Fruit fly (Drosophila melanogaster) whole organism, embryonic: ENCODE measurements around the gene na.

Experiments
- CG10147 ChIP-seq: fragments of 200-800 bp; sonication (Bioruptor generic); optimal IDR thresholded peaks from 2 replicates; lab custom pipeline; 2019; ENCODE audit warnings: missing biosample characterization, mild to moderate bottlenecking, missing genetic modification characterization, moderate library complexity
- CG10654 ChIP-seq: fragments of 200-800 bp; sonication (Bioruptor generic); optimal IDR thresholded peaks from 2 replicates; lab custom pipeline; 2016; ENCODE audit warnings: missing biosample characterization, missing genetic modification characterization
- CG11085 ChIP-seq: fragments of 200-800 bp; sonication (Bioruptor generic); IDR thresholded peaks from 2 replicates; pipeline ENCODE4 v1.3.6; 2022; ENCODE audit warnings: missing biosample characterization, missing genetic modification characterization
- CG1233 ChIP-seq: fragments of 200-800 bp; sonication (Bioruptor generic); optimal IDR thresholded peaks from 4 replicates; lab custom pipeline; 2018; ENCODE audit warnings: missing biosample characterization, mild to moderate bottlenecking, missing genetic modification characterization
- CG12659 ChIP-seq: fragments of 200-800 bp; sonication (Bioruptor generic); optimal IDR thresholded peaks from 3 replicates; lab custom pipeline; 2017; ENCODE audit warnings: mild to moderate bottlenecking, missing biosample characterization, missing genetic modification reagents, missing genetic modification characterization
- CG12942 ChIP-seq: fragments of 200-800 bp; sonication (Bioruptor generic); optimal IDR thresholded peaks from 3 replicates; lab custom pipeline; 2016; ENCODE audit warnings: missing biosample characterization, missing genetic modification characterization
- CG13287 ChIP-seq: fragments of 200-800 bp; sonication (Bioruptor generic); IDR thresholded peaks from 2 replicates; pipeline ENCODE4 v1.3.6; 2022; ENCODE audit warnings: missing biosample characterization, missing genetic modification characterization; ENCODE audit not compliant: partially characterized antibody
- CG13296 ChIP-seq: fragments of 200-800 bp; sonication (Bioruptor generic); optimal IDR thresholded peaks from 3 replicates; lab custom pipeline; 2018; ENCODE audit warnings: missing biosample characterization, mild to moderate bottlenecking, missing genetic modification characterization
- CG13424 ChIP-seq: fragments of 200-800 bp; sonication (Bioruptor generic); optimal IDR thresholded peaks from 2 replicates; lab custom pipeline; 2019; ENCODE audit warnings: missing biosample characterization, mild to moderate bottlenecking, missing genetic modification characterization, moderate library complexity
- CG13624 ChIP-seq: fragments of 200-800 bp; sonication (Bioruptor generic); optimal IDR thresholded peaks from 2 replicates; lab custom pipeline; 2016; ENCODE audit warnings: missing biosample characterization, missing genetic modification characterization
- CG13894 ChIP-seq: fragments of 200-800 bp; sonication (Bioruptor generic); optimal IDR thresholded peaks from 3 replicates; lab custom pipeline; 2018; ENCODE audit warnings: missing biosample characterization, mild to moderate bottlenecking, missing genetic modification characterization, moderate library complexity
- CG15011 ChIP-seq: fragments of 200-800 bp; sonication (Bioruptor generic); optimal IDR thresholded peaks from 3 replicates; lab custom pipeline; 2018; ENCODE audit warnings: missing biosample characterization, mild to moderate bottlenecking, missing genetic modification characterization
- CG1602 ChIP-seq: fragments of 200-800 bp; sonication (Bioruptor generic); optimal IDR thresholded peaks from 3 replicates; lab custom pipeline; 2016; ENCODE audit warnings: missing biosample characterization, missing genetic modification characterization
- CG17361 ChIP-seq: fragments of 200-800 bp; sonication (Bioruptor generic); IDR thresholded peaks from 3 replicates; pipeline ENCODE4 v1.3.6; 2022; ENCODE audit warnings: missing biosample characterization, missing genetic modification characterization
- CG17829 ChIP-seq: fragments of 200-800 bp; optimal IDR thresholded peaks from 2 replicates; lab custom pipeline; 2019; ENCODE audit warnings: missing biosample characterization, mild to moderate bottlenecking, missing genetic modification characterization, moderate library complexity
- CG18476 ChIP-seq: fragments of 200-800 bp; sonication (Bioruptor generic); optimal IDR thresholded peaks from 2 replicates; lab custom pipeline; 2016; ENCODE audit warnings: missing biosample characterization, mild to moderate bottlenecking, missing genetic modification characterization
- CG32772 ChIP-seq: fragments of 200-800 bp; sonication (Bioruptor generic); IDR thresholded peaks from 2 replicates; pipeline ENCODE4 v1.3.6; 2022; ENCODE audit warnings: missing biosample characterization, missing genetic modification characterization
- CG3407 ChIP-seq: fragments of 200-800 bp; sonication (Bioruptor generic); optimal IDR thresholded peaks from 2 replicates; lab custom pipeline; 2018; ENCODE audit warnings: missing biosample characterization, mild to moderate bottlenecking, missing genetic modification characterization
- CG6813 ChIP-seq: fragments of 200-800 bp; sonication (Bioruptor generic); optimal IDR thresholded peaks from 2 replicates; lab custom pipeline; 2017; ENCODE audit warnings: missing biosample characterization, missing genetic modification characterization, mild to moderate bottlenecking, moderate library complexity, missing genetic modification reagents
- CG7745 ChIP-seq: fragments of 200-800 bp; sonication (Bioruptor generic); optimal IDR thresholded peaks from 2 replicates; lab custom pipeline; 2018; ENCODE audit warnings: missing biosample characterization, mild to moderate bottlenecking, missing genetic modification characterization, moderate library complexity
- CG8290 ChIP-seq, 3 experiments: fragments of 200-800 bp; sonication (Bioruptor generic); optimal IDR thresholded peaks; 2 replicates each; lab custom pipeline; 2016 to 2019; ENCODE audit warnings: missing biosample characterization in 3 of 3, missing genetic modification characterization in 3 of 3, mild to moderate bottlenecking in 2 of 3, moderate library complexity in 1 of 3
- CG8359 ChIP-seq: fragments of 200-800 bp; sonication (Bioruptor generic); optimal IDR thresholded peaks from 2 replicates; lab custom pipeline; 2017; ENCODE audit warnings: missing biosample characterization, mild to moderate bottlenecking, missing genetic modification characterization, borderline replicate concordance
- CG8388 ChIP-seq: fragments of 200-800 bp; sonication (Bioruptor generic); optimal IDR thresholded peaks from 2 replicates; lab custom pipeline; 2019; ENCODE audit warnings: missing biosample characterization, mild to moderate bottlenecking, missing genetic modification characterization, moderate library complexity
- CG9727 ChIP-seq: fragments of 200-800 bp; sonication (Bioruptor generic); optimal IDR thresholded peaks from 3 replicates; lab custom pipeline; 2017; ENCODE audit warnings: missing biosample characterization, mild to moderate bottlenecking, missing genetic modification characterization
- CG9932 ChIP-seq: fragments of 200-800 bp; sonication (Bioruptor generic); IDR thresholded peaks from 2 replicates; pipeline ENCODE4 v1.3.6; 2022; ENCODE audit warnings: missing biosample characterization, missing genetic modification characterization
- CTCF ChIP-seq: fragments of 200-800 bp; sonication (Bioruptor generic); optimal IDR thresholded peaks from 2 replicates; lab custom pipeline; 2017; ENCODE audit warnings: missing biosample characterization, mild to moderate bottlenecking, missing genetic modification characterization, moderate library complexity
- CoRest ChIP-seq: fragments of 200-800 bp; sonication (Bioruptor generic); optimal IDR thresholded peaks from 3 replicates; lab custom pipeline; 2018; ENCODE audit warnings: missing biosample characterization, mild to moderate bottlenecking, missing genetic modification characterization, moderate library complexity
- Dfd ChIP-seq, 2 experiments: fragments of >200 bp; optimal IDR thresholded peaks; 2 replicates each; lab custom pipeline; 2017; ENCODE audit warnings: missing biosample characterization in 2 of 2, missing genetic modification characterization in 2 of 2
- H2.0 ChIP-seq: fragments of 200-800 bp; sonication (Bioruptor generic); IDR thresholded peaks from 2 replicates; pipeline ENCODE4 v1.3.6; 2022; ENCODE audit warnings: missing biosample characterization, missing genetic modification characterization
- HLH54F ChIP-seq: fragments of 200-800 bp; sonication (Bioruptor generic); optimal IDR thresholded peaks from 3 replicates; lab custom pipeline; 2016; ENCODE audit warnings: missing biosample characterization, missing genetic modification characterization
- HLHmδ ChIP-seq: fragments of 200-800 bp; sonication (Bioruptor generic); optimal IDR thresholded peaks from 2 replicates; lab custom pipeline; 2018; ENCODE audit warnings: missing biosample characterization, mild to moderate bottlenecking, missing genetic modification characterization, moderate library complexity
- Med ChIP-seq: fragments of 200-800 bp; sonication (Bioruptor generic); peaks from one replicate; lab custom pipeline; 2016; ENCODE audit warnings: missing biosample characterization, missing genetic modification characterization, mild to moderate bottlenecking, inconsistent platforms, moderate library complexity
- Sox100B ChIP-seq: fragments of 200-800 bp; sonication (Bioruptor generic); optimal IDR thresholded peaks from 3 replicates; lab custom pipeline; 2018; ENCODE audit warnings: missing biosample characterization, mild to moderate bottlenecking, missing genetic modification characterization
- Sry-δ ChIP-seq: fragments of 200-800 bp; sonication (Bioruptor generic); optimal IDR thresholded peaks from 2 replicates; lab custom pipeline; 2016; ENCODE audit warnings: missing biosample characterization, missing genetic modification characterization
- Xbp1 ChIP-seq: fragments of 200-800 bp; sonication (Bioruptor generic); optimal IDR thresholded peaks from 3 replicates; lab custom pipeline; 2016; ENCODE audit warnings: missing biosample characterization, mild to moderate bottlenecking, missing genetic modification characterization
- Xrp1 ChIP-seq: fragments of 200-800 bp; sonication (Bioruptor generic); IDR thresholded peaks from 2 replicates; pipeline ENCODE4 v1.3.6; 2022; ENCODE audit warnings: missing biosample characterization, missing genetic modification characterization
- ci ChIP-seq: fragments of 200-800 bp; sonication (Bioruptor generic); IDR thresholded peaks from 3 replicates; pipeline ENCODE4 v1.3.6; 2022; ENCODE audit warnings: missing biosample characterization, missing genetic modification characterization
- dan ChIP-seq: fragments of 200-800 bp; sonication (Bioruptor generic); IDR thresholded peaks from 2 replicates; pipeline ENCODE4 v1.3.6; 2022; ENCODE audit warnings: missing biosample characterization, missing genetic modification characterization
- danr ChIP-seq: fragments of 200-800 bp; sonication (Bioruptor generic); IDR thresholded peaks from 2 replicates; pipeline ENCODE4 v1.3.6; 2022; ENCODE audit warnings: missing biosample characterization, missing genetic modification characterization
- dimm ChIP-seq: fragments of 200-800 bp; sonication (Bioruptor generic); IDR thresholded peaks from 2 replicates; pipeline ENCODE4 v1.3.6; 2022; ENCODE audit warnings: missing biosample characterization, missing genetic modification characterization
- ewg ChIP-seq: fragments of 200-800 bp; sonication (Bioruptor generic); optimal IDR thresholded peaks from 3 replicates; lab custom pipeline; 2017; ENCODE audit warnings: mild to moderate bottlenecking, missing biosample characterization, missing genetic modification reagents, missing genetic modification characterization
- gsb-n ChIP-seq: fragments of 200-800 bp; sonication (Bioruptor generic); optimal IDR thresholded peaks from 3 replicates; lab custom pipeline; 2018; ENCODE audit warnings: missing biosample characterization, mild to moderate bottlenecking, missing genetic modification characterization
- her ChIP-seq: fragments of 200-800 bp; sonication (Bioruptor generic); optimal IDR thresholded peaks from 2 replicates; lab custom pipeline; 2016; ENCODE audit warnings: missing biosample characterization, missing genetic modification characterization
- klu ChIP-seq: fragments of 200-800 bp; sonication (Bioruptor generic); IDR thresholded peaks from 2 replicates; pipeline ENCODE4 v1.3.6; 2022; ENCODE audit warnings: missing biosample characterization, missing genetic modification characterization
- lab ChIP-seq: fragments of 200-800 bp; sonication (Bioruptor generic); optimal IDR thresholded peaks from 3 replicates; lab custom pipeline; 2017; ENCODE audit warnings: missing biosample characterization, missing genetic modification characterization, mild to moderate bottlenecking, moderate library complexity, missing genetic modification reagents
- lola ChIP-seq, 3 experiments: fragments of >200 bp in 2 of 3; fragments of 200-800 bp in 1 of 3; sonication (Bioruptor generic) in 1 of 3; optimal IDR thresholded peaks; 2 replicates each; lab custom pipeline; 2017 to 2019; ENCODE audit warnings: missing biosample characterization in 3 of 3, missing genetic modification characterization in 3 of 3, mild to moderate bottlenecking in 1 of 3, moderate library complexity in 1 of 3
- psq ChIP-seq: fragments of 200-800 bp; sonication (Bioruptor generic); optimal IDR thresholded peaks from 2 replicates; lab custom pipeline; 2017; ENCODE audit warnings: missing biosample characterization, missing genetic modification characterization
- so ChIP-seq: fragments of 200-800 bp; sonication (Bioruptor generic); IDR thresholded peaks from 3 replicates; pipeline ENCODE4 v1.3.6; 2022; ENCODE audit warnings: missing biosample characterization, missing genetic modification characterization
- zf30C ChIP-seq: fragments of 200-800 bp; sonication (Bioruptor generic); optimal IDR thresholded peaks from 3 replicates; lab custom pipeline; 2018; ENCODE audit warnings: missing biosample characterization, mild to moderate bottlenecking, missing genetic modification characterization

The na gene

DNA sequence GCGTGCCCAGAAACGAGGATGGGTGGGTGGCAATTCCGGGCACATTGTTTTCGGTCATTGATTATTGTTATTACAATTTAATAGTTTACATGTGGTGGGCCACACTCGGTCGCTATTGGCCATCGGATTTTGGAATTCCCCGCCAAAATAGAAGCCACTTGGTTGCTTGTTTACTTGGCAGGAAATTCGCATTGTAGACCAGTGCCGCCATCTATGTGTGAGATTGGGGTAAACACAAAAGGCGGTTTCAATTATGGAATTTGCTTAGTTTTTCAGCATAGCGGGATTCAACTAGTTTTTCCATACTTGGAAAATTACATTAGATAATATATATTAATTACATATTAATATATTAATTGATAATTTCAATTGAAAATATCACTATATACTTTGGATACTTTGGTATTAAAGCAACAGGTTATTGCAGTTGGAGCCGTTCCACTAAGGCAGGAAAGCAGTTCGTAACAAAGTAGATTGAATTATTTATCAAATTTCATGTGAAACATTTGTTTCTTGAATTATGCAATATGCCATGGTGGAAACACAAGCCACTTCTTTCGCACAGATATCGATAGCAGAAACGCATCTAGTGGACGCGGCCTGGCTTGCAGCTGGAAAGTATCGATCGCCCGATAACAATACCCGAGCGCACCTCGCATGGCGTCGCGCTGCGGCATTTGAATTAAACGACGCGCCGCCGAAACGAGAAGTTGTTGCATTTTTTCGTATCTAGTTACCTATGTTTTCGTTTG, 19.0 kb upstream of the na start, which contains the start of gene mud (continued):
- TF ChIP-seq klu (GFP tag; lab: Robert Waterston, UW): no peak
- TF ChIP-seq dimm (GFP tag; lab: Robert Waterston, UW): no peak
- TF ChIP-seq CG10654 (GFP tag; lab: Kevin White, UChicago): no peak
- TF ChIP-seq CG13296: no peak
- no peak for TF ChIP-seq HLHmδ (GFP tag; lab: Kevin White, UChicago)
- TF ChIP-seq CG13894 (tag; lab: Kevin White, UChicago): no peak
- TF ChIP-seq lab (GFP tag; lab: Kevin White, UChicago): peak; percentile 4
- TF ChIP-seq CoRest: peak; percentile 54
- no peak for TF ChIP-seq CG10147 (GFP tag; lab: Kevin White, UChicago)
- peak; percentile 70 for TF ChIP-seq CG13287 (GFP tag; lab: Robert Waterston, UW)
- TF ChIP-seq CG1233 (GFP tag; lab: Kevin White, UChicago): no peak
- no peak for TF ChIP-seq CG13624
- peak; percentile 91 for TF ChIP-seq CTCF (GFP tag; lab: Kevin White, UChicago)
- peak; percentile 69 for TF ChIP-seq Sry-δ
- no peak for TF ChIP-seq ci (GFP tag; lab: Robert Waterston, UW)
- TF ChIP-seq gsb-n (tag; lab: Kevin White, UChicago): no peak
- no peak for TF ChIP-seq so (GFP tag; lab: Robert Waterston, UW)
- no peak for TF ChIP-seq Dfd (GFP tag; optimal IDR thresholded peaks at IDR 0.05; lab: Kevin White, UChicago)
- TF ChIP-seq CG8388 (GFP tag; lab: Kevin White, UChicago): peak; percentile 21
- TF ChIP-seq CG13424 (tag; lab: Kevin White, UChicago): peak; percentile 10
- TF ChIP-seq CG9727 (GFP tag; lab: Kevin White, UChicago): peak; percentile 37
- no peak for TF ChIP-seq Sox100B (GFP tag; lab: Kevin White, UChicago)
- peak in 1 of 3 experiments; percentile 41 for TF ChIP-seq lola (GFP tag; optimal IDR thresholded peaks at IDR 0.05; lab: Kevin White, UChicago)
- TF ChIP-seq Med (GFP tag; lab: Kevin White, UChicago): peak; percentile 79
- TF ChIP-seq HLH54F (GFP tag; lab: Kevin White, UChicago): peak; percentile 8
- no peak for TF ChIP-seq CG15011 (GFP tag; lab: Kevin White, UChicago)
- TF ChIP-seq CG12942 (GFP tag; lab: Kevin White, UChicago): peak; percentile 3
- peak; percentile 37 for TF ChIP-seq Xbp1 (GFP tag; lab: Kevin White, UChicago)
- no peak for TF ChIP-seq danr
- TF ChIP-seq ewg (GFP tag; lab: Kevin White, UChicago): peak; percentile 5
- TF ChIP-seq psq (GFP tag; lab: Kevin White, UChicago): no peak
- no peak for TF ChIP-seq CG7745 (tag; lab: Kevin White, UChicago)
- TF ChIP-seq H2.0 (GFP tag; lab: Robert Waterston, UW): no peak
- peak; percentile 53 for TF ChIP-seq CG17829
- TF ChIP-seq zf30C (GFP tag; lab: Kevin White, UChicago): no peak
- no peak for TF ChIP-seq her (GFP tag; lab: Kevin White, UChicago)
- TF ChIP-seq CG8359 (GFP tag; lab: Kevin White, UChicago): no peak
- TF ChIP-seq CG9932 (GFP tag; lab: Robert Waterston, UW): peak; percentile 43; the same call in 1 of the 2 replicates
- no peak for TF ChIP-seq CG32772 (GFP tag; lab: Robert Waterston, UW)
- TF ChIP-seq CG6813 (GFP tag; lab: Kevin White, UChicago): no peak
- TF ChIP-seq CG3407 (GFP tag; lab: Kevin White, UChicago): no peak
- TF ChIP-seq CG1602: no peak
- TF ChIP-seq Xrp1 (GFP tag; lab: Robert Waterston, UW): peak; percentile 44; the same call in 1 of the 2 replicates
- no peak for TF ChIP-seq dan (GFP tag; lab: Robert Waterston, UW)
- peak; percentile 25 for TF ChIP-seq CG12659 (GFP tag; lab: Kevin White, UChicago)
- TF ChIP-seq CG18476: no peak
- no peak for TF ChIP-seq CG8290 (GFP tag; optimal IDR thresholded peaks at IDR 0.05; lab: Kevin White, UChicago)
- TF ChIP-seq CG8290 (tag; optimal IDR thresholded peaks at IDR 0.05; lab: Kevin White, UChicago): no peak
- TF ChIP-seq CG17361 (GFP tag; lab: Robert Waterston, UW): no peak; the same call in 2 of the 3 replicates
- no peak for TF ChIP-seq CG11085 (GFP tag; lab: Robert Waterston, UW)
